Worm (Caenorhabditis elegans) whole organism, mixed stage, embryonic: Measurements from ENCODE around the gene K05G3.2.

Experiments used
- M03D4.4 ChIP-seq: sonication (generic microtip); optimal IDR thresholded peaks from 2 replicates; lab custom pipeline; 2017; ENCODE audit warnings: mild to moderate bottlenecking, missing genetic modification characterization, missing compliant biosample characterization
- bed-3 ChIP-seq: fragments of 200-800 bp; sonication (Bioruptor generic); optimal IDR thresholded peaks from 3 replicates; lab custom pipeline; 2018; ENCODE audit warnings: mild to moderate bottlenecking, missing genetic modification characterization, moderate library complexity, missing compliant biosample characterization
- blmp-1 ChIP-seq: fragments of 150-350 bp; optimal IDR thresholded peaks from 2 replicates; lab custom pipeline; 2014; ENCODE audit warnings: missing biosample characterization, missing genetic modification characterization
- ceh-39 ChIP-seq: fragments of 150-350 bp; optimal IDR thresholded peaks from 2 replicates; lab custom pipeline; 2014; ENCODE audit warnings: missing biosample characterization, missing genetic modification characterization
- ceh-43 ChIP-seq: fragments of 200-800 bp; sonication (Bioruptor generic); optimal IDR thresholded peaks from 2 replicates; lab custom pipeline; 2018; ENCODE audit warnings: mild to moderate bottlenecking, missing genetic modification characterization, moderate library complexity, missing compliant biosample characterization
- ceh-83 ChIP-seq: fragments of 200-800 bp; sonication (Bioruptor generic); optimal IDR thresholded peaks from 2 replicates; lab custom pipeline; 2018; ENCODE audit warnings: mild to moderate bottlenecking, missing genetic modification characterization, missing compliant biosample characterization
- ces-1 ChIP-seq: fragments of 150-350 bp; optimal IDR thresholded peaks from 2 replicates; lab custom pipeline; 2014; ENCODE audit warnings: missing biosample characterization, missing genetic modification reagents, missing genetic modification characterization
- cnd-1 ChIP-seq: fragments of 200-800 bp; sonication (Bioruptor generic); optimal IDR thresholded peaks from 2 replicates; lab custom pipeline; 2018; ENCODE audit warnings: mild to moderate bottlenecking, missing genetic modification characterization, missing compliant biosample characterization
- drap-1 ChIP-seq: fragments of 200-800 bp; sonication (Bioruptor generic); optimal IDR thresholded peaks from 3 replicates; lab custom pipeline; 2018; ENCODE audit warnings: mild to moderate bottlenecking, missing genetic modification characterization, missing compliant biosample characterization
- elt-1 ChIP-seq: sonication (generic microtip); optimal IDR thresholded peaks from 2 replicates; lab custom pipeline; 2017; ENCODE audit warnings: missing genetic modification characterization, mild to moderate bottlenecking, missing compliant biosample characterization, antibody characterized with exemption, moderate library complexity, borderline replicate concordance; ENCODE audit not compliant: insufficient read depth
- flh-1 ChIP-seq: fragments of 200-800 bp; sonication (Bioruptor generic); optimal IDR thresholded peaks from 2 replicates; lab custom pipeline; 2018; ENCODE audit warnings: mild to moderate bottlenecking, missing genetic modification characterization, moderate library complexity, missing compliant biosample characterization
- ham-2 ChIP-seq: fragments of 200-800 bp; sonication (Bioruptor generic); optimal IDR thresholded peaks from 2 replicates; lab custom pipeline; 2018; ENCODE audit warnings: mild to moderate bottlenecking, missing genetic modification characterization, missing compliant biosample characterization
- hlh-1 ChIP-seq: fragments of 150-350 bp; optimal IDR thresholded peaks from 2 replicates; lab custom pipeline; 2014; ENCODE audit warnings: missing biosample characterization, missing genetic modification reagents, missing genetic modification characterization
- lin-13 ChIP-seq: fragments of 150-350 bp; optimal IDR thresholded peaks from 2 replicates; lab custom pipeline; 2014; ENCODE audit warnings: missing biosample characterization, missing genetic modification characterization
- lin-32 ChIP-seq: fragments of 200-800 bp; sonication (Bioruptor generic); optimal IDR thresholded peaks from 2 replicates; lab custom pipeline; 2018; ENCODE audit warnings: mild to moderate bottlenecking, missing genetic modification characterization, missing compliant biosample characterization
- lsy-2 ChIP-seq: fragments of 150-350 bp; optimal IDR thresholded peaks from 2 replicates; lab custom pipeline; 2014; ENCODE audit warnings: missing biosample characterization, missing genetic modification characterization
- mab-5 ChIP-seq: fragments of 150-350 bp; optimal IDR thresholded peaks from 2 replicates; lab custom pipeline; 2014; ENCODE audit warnings: missing biosample characterization, missing genetic modification characterization
- mls-2 ChIP-seq: sonication (generic microtip); optimal IDR thresholded peaks from 2 replicates; lab custom pipeline; 2016; ENCODE audit warnings: mild to moderate bottlenecking, missing genetic modification characterization, moderate library complexity, missing compliant biosample characterization
- nhr-12 ChIP-seq: fragments of 150-350 bp; optimal IDR thresholded peaks from 2 replicates; lab custom pipeline; 2014; ENCODE audit warnings: missing biosample characterization, missing genetic modification characterization
- nhr-2 ChIP-seq: fragments of 150-350 bp; optimal IDR thresholded peaks from 2 replicates; lab custom pipeline; 2014; ENCODE audit warnings: missing biosample characterization, missing genetic modification characterization
- nhr-237 ChIP-seq: fragments of 150-350 bp; optimal IDR thresholded peaks from 2 replicates; lab custom pipeline; 2014; ENCODE audit warnings: missing biosample characterization, missing genetic modification characterization
- nhr-28 ChIP-seq: fragments of 150-350 bp; optimal IDR thresholded peaks from 2 replicates; lab custom pipeline; 2014; ENCODE audit warnings: missing biosample characterization, missing genetic modification characterization
- nhr-76 ChIP-seq: sonication (generic microtip); optimal IDR thresholded peaks from 2 replicates; lab custom pipeline; 2017; ENCODE audit warnings: missing biosample characterization, missing genetic modification characterization
- sem-2 ChIP-seq: fragments of 200-800 bp; sonication (Bioruptor generic); optimal IDR thresholded peaks from 2 replicates; lab custom pipeline; 2018; ENCODE audit warnings: mild to moderate bottlenecking, missing genetic modification characterization, missing compliant biosample characterization
- snpc-4 ChIP-seq: fragments of 150-350 bp; optimal IDR thresholded peaks from 2 replicates; lab custom pipeline; 2014; ENCODE audit warnings: missing biosample characterization, missing genetic modification characterization
- sptf-1 ChIP-seq: sonication (generic microtip); optimal IDR thresholded peaks from 2 replicates; lab custom pipeline; 2017; ENCODE audit warnings: mild to moderate bottlenecking, missing genetic modification characterization, moderate library complexity, missing compliant biosample characterization
- unc-39 ChIP-seq: fragments of 150-350 bp; optimal IDR thresholded peaks from 2 replicates; lab custom pipeline; 2014; ENCODE audit warnings: missing biosample characterization, missing genetic modification characterization
- ztf-11 ChIP-seq: fragments of 150-350 bp; optimal IDR thresholded peaks from 2 replicates; lab custom pipeline; 2014; ENCODE audit warnings: missing biosample characterization, missing genetic modification characterization

Gene K05G3.2

ce11 chrX:16545641-16546040 is 50.9 kb downstream of the K05G3.2 start:
- TF ChIP-seq M03D4.4 (tag; lab: Kevin White, UChicago), result no peak
- no peak for TF ChIP-seq ztf-11 (tag; lab: Kevin White, UChicago)
- no peak for TF ChIP-seq ces-1
- TF ChIP-seq sem-2 (GFP tag; lab: Kevin White, UChicago), result no peak
- TF ChIP-seq nhr-2 (tag; lab: Kevin White, UChicago), result no peak
- TF ChIP-seq drap-1 (GFP tag; lab: Kevin White, UChicago), result no peak
- no peak for TF ChIP-seq nhr-76 (tag; lab: Kevin White, UChicago)
- no peak for TF ChIP-seq hlh-1 (tag; lab: Kevin White, UChicago)
- TF ChIP-seq ham-2 (GFP tag; lab: Kevin White, UChicago), result no peak
- TF ChIP-seq nhr-12 (tag; lab: Kevin White, UChicago), result no peak
- TF ChIP-seq cnd-1, result no peak
- no peak for TF ChIP-seq ceh-83 (GFP tag; lab: Kevin White, UChicago)
- TF ChIP-seq flh-1, result no peak
- no peak for TF ChIP-seq ceh-39 (tag; lab: Kevin White, UChicago)
- TF ChIP-seq mab-5 (tag; lab: Kevin White, UChicago), result no peak
- TF ChIP-seq nhr-237 (tag; lab: Kevin White, UChicago), result no peak
- no peak for TF ChIP-seq unc-39 (tag; lab: Kevin White, UChicago)

- no peak for TF ChIP-seq flh-1
- TF ChIP-seq mab-5 (tag; lab: Kevin White, UChicago), result no peak
- TF ChIP-seq lin-13, result no peak
- TF ChIP-seq cnd-1, result no peak
- no peak for TF ChIP-seq nhr-237 (tag; lab: Kevin White, UChicago)
- TF ChIP-seq snpc-4 (tag; lab: Kevin White, UChicago), result no peak
- no peak for TF ChIP-seq nhr-76 (tag; lab: Kevin White, UChicago)
- no peak for TF ChIP-seq elt-1 (tag; lab: Kevin White, UChicago)
- TF ChIP-seq mls-2 (tag; lab: Kevin White, UChicago), result no peak
- no peak for TF ChIP-seq nhr-28 (tag; lab: Kevin White, UChicago)
- TF ChIP-seq ces-1, result no peak
- TF ChIP-seq lsy-2 (tag; lab: Kevin White, UChicago), result no peak
- TF ChIP-seq drap-1 (GFP tag; lab: Kevin White, UChicago), result no peak
- no peak for TF ChIP-seq ceh-83 (GFP tag; lab: Kevin White, UChicago)
- TF ChIP-seq hlh-1 (tag; lab: Kevin White, UChicago), result no peak
- no peak for TF ChIP-seq bed-3
- TF ChIP-seq ceh-39 (tag; lab: Kevin White, UChicago), result no peak
- TF ChIP-seq sem-2 (GFP tag; lab: Kevin White, UChicago), result no peak
- TF ChIP-seq blmp-1, result no peak
Observed at ce11 chrX:16546135-16546534, 51.4 kb downstream of the K05G3.2 start.

ce11 chrX:16548290-16548689 is 53.6 kb downstream of the K05G3.2 start:
- no peak for TF ChIP-seq bed-3
- TF ChIP-seq hlh-1 (tag; lab: Kevin White, UChicago), result no peak
- TF ChIP-seq lsy-2 (tag; lab: Kevin White, UChicago), result no peak
- no peak for TF ChIP-seq sptf-1 (tag; lab: Kevin White, UChicago)
- TF ChIP-seq drap-1 (GFP tag; lab: Kevin White, UChicago), result no peak
- TF ChIP-seq nhr-237 (tag; lab: Kevin White, UChicago), result no peak
- TF ChIP-seq ceh-43 (GFP tag; lab: Kevin White, UChicago), result no peak
- TF ChIP-seq ztf-11 (tag; lab: Kevin White, UChicago), result no peak
- no peak for TF ChIP-seq lin-32 (GFP tag; lab: Kevin White, UChicago)
- no peak for TF ChIP-seq nhr-76 (tag; lab: Kevin White, UChicago)
- TF ChIP-seq ceh-83 (GFP tag; lab: Kevin White, UChicago), result no peak
- no peak for TF ChIP-seq blmp-1
- TF ChIP-seq mls-2 (tag; lab: Kevin White, UChicago), result no peak
- no peak for TF ChIP-seq snpc-4 (tag; lab: Kevin White, UChicago)
